Worm (Caenorhabditis elegans) whole organism, L1 larva: ENCODE results near the gene fbxb-37.
"Not testable (repeated sequence)": the region's sequence is repeated elsewhere in the genome, so short reads cannot be mapped to it uniquely, and the experiment has no call there.

Source experiments
- blmp-1 ChIP-seq: fragments of 150-350 bp; optimal IDR thresholded peaks from 2 replicates; lab custom pipeline; 2014; ENCODE audit warnings: missing biosample characterization, missing genetic modification characterization
- ceh-82 ChIP-seq, 3 experiments: fragments of 150-350 bp in 1 of 3; sonication (generic microtip) in 2 of 3; optimal IDR thresholded peaks; 2 replicates each; lab custom pipeline; 2014 to 2017; ENCODE audit warnings: missing biosample characterization in 3 of 3, missing genetic modification characterization in 3 of 3
- ceh-88 ChIP-seq: fragments of 200-800 bp; sonication (Bioruptor generic); IDR thresholded peaks from 2 replicates; pipeline ENCODE4 v1.3.6; 2022; ENCODE audit warnings: missing genetic modification characterization, missing compliant biosample characterization
- ces-1 ChIP-seq: fragments of 150-350 bp; optimal IDR thresholded peaks from 2 replicates; lab custom pipeline; 2014; ENCODE audit warnings: missing biosample characterization, missing genetic modification reagents, missing genetic modification characterization
- lin-15B ChIP-seq: fragments of 150-350 bp; sonication (generic microtip); optimal IDR thresholded peaks from 3 replicates; lab custom pipeline; 2014; ENCODE audit warnings: missing biosample characterization, missing genetic modification characterization
- lir-3 ChIP-seq: sonication (generic microtip); optimal IDR thresholded peaks from 2 replicates; lab custom pipeline; 2016; ENCODE audit warnings: mild to moderate bottlenecking, missing genetic modification characterization, moderate library complexity, missing compliant biosample characterization; ENCODE audit not compliant: poor library complexity
- lsy-2 ChIP-seq, 2 experiments: fragments of 150-350 bp; optimal IDR thresholded peaks; 2 replicates each; lab custom pipeline; 2014; ENCODE audit warnings: missing biosample characterization in 2 of 2, missing genetic modification characterization in 2 of 2
- nhr-12 ChIP-seq: sonication (generic microtip); optimal IDR thresholded peaks from 2 replicates; lab custom pipeline; 2017; ENCODE audit warnings: missing biosample characterization, missing genetic modification characterization
- skn-1 ChIP-seq: fragments of 150-350 bp; optimal IDR thresholded peaks from 2 replicates; lab custom pipeline; 2014; ENCODE audit warnings: missing biosample characterization, missing genetic modification characterization
- ztf-11 ChIP-seq, 2 experiments: sonication (generic microtip); optimal IDR thresholded peaks; 2 replicates each; lab custom pipeline; 2016 to 2017; ENCODE audit warnings: missing genetic modification characterization in 2 of 2, missing biosample characterization in 1 of 2, missing compliant biosample characterization in 1 of 2

DNA sequence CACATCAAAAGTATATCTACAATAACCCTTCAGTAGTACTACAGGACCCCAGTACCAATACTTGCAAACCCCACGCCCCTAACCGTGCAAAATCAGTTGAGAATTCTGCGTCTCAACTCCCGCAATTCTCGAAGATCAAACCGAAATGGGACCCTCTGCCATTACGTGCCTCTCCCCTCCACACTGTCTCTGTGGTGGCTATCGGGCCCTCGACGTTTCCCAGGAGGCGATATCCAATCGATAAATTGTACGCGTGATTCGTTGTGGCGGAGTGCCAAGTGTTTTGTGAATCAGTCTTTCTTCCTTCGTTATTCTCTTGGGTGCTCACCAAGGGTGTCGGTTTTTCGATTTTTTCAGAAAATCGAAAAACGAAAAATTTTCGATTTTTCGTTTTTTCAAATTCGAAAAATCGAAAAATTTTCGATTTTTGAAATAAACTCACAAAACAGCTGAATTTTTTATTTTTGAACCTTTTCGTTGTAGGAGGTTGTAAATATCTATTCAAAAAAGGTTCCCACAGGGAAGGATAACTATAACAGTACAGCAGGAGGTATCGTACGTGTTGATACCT lies 26.1 kb downstream of the fbxb-37 start, which contains the start of gene F07E5.12:
- TF ChIP-seq skn-1 (tag; lab: Kevin White, UChicago); lin-15B; ceh-88 (GFP tag; lab: Robert Waterston, UW); lsy-2 (tag; optimal IDR thresholded peaks at IDR 0.05; lab: Kevin White, UChicago); blmp-1 (tag; lab: Kevin White, UChicago); nhr-12 (tag; lab: Kevin White, UChicago); ceh-82 (tag; optimal IDR thresholded peaks at IDR 0.05; lab: Kevin White, UChicago); ztf-11 (tag; optimal IDR thresholded peaks at IDR 0.05; lab: Kevin White, UChicago); ces-1 (GFP tag; lab: Kevin White, UChicago); lir-3 (tag; lab: Kevin White, UChicago): not testable (repeated sequence)
